Worm (Caenorhabditis elegans): ENCODE results near the gene kin-16.

ce11 chrII:9392724-9393123 lies 43.2 kb downstream of the kin-16 start, which contains the start of gene lido-17:
- TF ChIP-seq attf-6 (GFP tag; IDR thresholded peaks at IDR 0.05) (no peak), ets-4 (GFP tag; optimal IDR thresholded peaks at IDR 0.05) (no peak), nhr-80 (tag; optimal IDR thresholded peaks at IDR 0.05) (no peak), C06A6.2 (GFP tag; conservative IDR thresholded peaks at IDR 0.05) (no peak), lag-1 (GFP tag; IDR thresholded peaks at IDR 0.05) (no peak), B0261.1 (tag; optimal IDR thresholded peaks at IDR 0.05) (no peak), F39B2.1 (GFP tag; IDR thresholded peaks at IDR 0.05) (no peak), ceh-91 (GFP tag; IDR thresholded peaks at IDR 0.05) (no peak)

Measured in whole organism, young adult.